Worm (Caenorhabditis elegans): Measurements from ENCODE around the gene C08B6.8.

- TF ChIP-seq nhr-77 (tag; optimal IDR thresholded peaks at IDR 0.05) (no peak), elt-1 (tag; optimal IDR thresholded peaks at IDR 0.05) (no peak), pqm-1 (tag; optimal IDR thresholded peaks at IDR 0.05) (no peak), ceh-9 (tag; optimal IDR thresholded peaks at IDR 0.05) (no peak), fkh-10 (GFP tag; optimal IDR thresholded peaks at IDR 0.05) (no peak), egl-5 (tag; optimal IDR thresholded peaks at IDR 0.05) (no peak)
Observed at ce11 chrV:10173653-10174052, 39.2 kb downstream of the C08B6.8 start, which contains the start of gene egl-3.

Data from whole organism, L3 larva.